Worm (Caenorhabditis elegans): ENCODE results near the gene irld-26.

DNA sequence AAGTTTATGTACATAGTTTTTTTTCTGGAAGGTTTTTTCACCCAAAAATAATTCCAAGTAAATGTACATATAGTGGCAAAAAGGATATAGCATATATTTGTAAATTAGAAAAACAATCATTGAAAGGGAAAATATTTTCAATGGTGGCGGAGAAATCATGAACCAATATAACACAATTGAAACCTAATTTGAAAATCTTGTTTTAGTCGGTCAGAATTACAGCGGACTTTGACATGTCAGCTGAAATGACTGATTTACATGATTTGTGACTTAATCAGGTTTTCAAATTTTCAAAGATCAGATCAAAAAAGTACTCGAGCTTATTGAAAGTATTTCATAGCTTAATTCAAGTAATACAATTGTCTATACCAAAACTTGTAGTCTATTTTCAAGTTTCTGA, 33.3 kb upstream of the irld-26 start, which contains the start of gene K05D4.9:
- TF ChIP-seq W03F9.2 (tag; optimal IDR thresholded peaks at IDR 0.05) (no peak), him-1 (tag; optimal IDR thresholded peaks at IDR 0.05) (no peak)
